Fruit fly (Drosophila melanogaster) whole organism, pupa: ENCODE measurements around the gene Smu1.

Experiments used
- CG12605 ChIP-seq: fragments of 200-800 bp; sonication (Bioruptor generic); IDR thresholded peaks from 2 replicates; pipeline ENCODE4 v1.3.6; 2022; ENCODE audit warnings: missing biosample characterization, missing genetic modification characterization
- CG13204 ChIP-seq: fragments of 200-800 bp; sonication (Bioruptor generic); optimal IDR thresholded peaks from 2 replicates; lab custom pipeline; 2018; ENCODE audit warnings: missing biosample characterization, mild to moderate bottlenecking, missing genetic modification characterization, moderate library complexity
- CG15710 ChIP-seq: fragments of 200-800 bp; sonication (Bioruptor generic); optimal IDR thresholded peaks from 2 replicates; lab custom pipeline; 2018; ENCODE audit warnings: missing biosample characterization, mild to moderate bottlenecking, missing genetic modification characterization, moderate library complexity
- CG17806 ChIP-seq: fragments of 200-800 bp; sonication (Bioruptor generic); optimal IDR thresholded peaks from 2 replicates; lab custom pipeline; 2018; ENCODE audit warnings: missing biosample characterization, mild to moderate bottlenecking, missing genetic modification characterization, moderate library complexity
- CG32121 ChIP-seq: fragments of 200-800 bp; sonication (Bioruptor generic); IDR thresholded peaks from 2 replicates; pipeline ENCODE4 v1.3.6; 2022; ENCODE audit warnings: missing biosample characterization, missing genetic modification characterization
- CG9948 ChIP-seq: fragments of 200-800 bp; sonication (Bioruptor generic); optimal IDR thresholded peaks from 2 replicates; lab custom pipeline; 2018; ENCODE audit warnings: missing biosample characterization, mild to moderate bottlenecking, missing genetic modification characterization, moderate library complexity
- EcR ChIP-seq: fragments of 200-800 bp; sonication (Bioruptor generic); optimal IDR thresholded peaks from 3 replicates; lab custom pipeline; 2019; ENCODE audit warnings: missing biosample characterization, missing genetic modification characterization, mild to moderate bottlenecking, moderate library complexity, missing genetic modification reagents
- Pif1A ChIP-seq: fragments of 200-800 bp; sonication (Bioruptor generic); optimal IDR thresholded peaks from 3 replicates; lab custom pipeline; 2016; ENCODE audit warnings: missing biosample characterization, missing genetic modification characterization
- fd96Ca ChIP-seq: fragments of 200-800 bp; sonication (Bioruptor generic); IDR thresholded peaks from 3 replicates; pipeline ENCODE4 v1.3.6; 2022; ENCODE audit warnings: missing biosample characterization, missing genetic modification characterization
- gl ChIP-seq: fragments of 200-800 bp; sonication (Bioruptor generic); optimal IDR thresholded peaks from 2 replicates; lab custom pipeline; 2018; ENCODE audit warnings: missing biosample characterization, mild to moderate bottlenecking, missing genetic modification characterization

- TF ChIP-seq CG12605, result peak; percentile 36
- TF ChIP-seq CG15710, result no peak
- peak; percentile 16 for TF ChIP-seq CG9948 (tag; lab: Kevin White, UChicago)
- no peak for TF ChIP-seq gl
- no peak for TF ChIP-seq EcR (GFP tag; lab: Kevin White, UChicago)
- no peak for TF ChIP-seq fd96Ca (GFP tag; lab: Robert Waterston, UW)
- peak; percentile 9 for TF ChIP-seq CG17806 (tag; lab: Kevin White, UChicago)
- TF ChIP-seq Pif1A (GFP tag; lab: Kevin White, UChicago), result no peak
- peak; percentile 62 for TF ChIP-seq CG32121 (GFP tag; lab: Robert Waterston, UW)
- TF ChIP-seq CG13204 (GFP tag; lab: Kevin White, UChicago), result no peak
These were observed 33.8 kb upstream of the Smu1 start for dm6 chr3R:19014742-19015422.
